Fruit fly (Drosophila melanogaster): Measurements from ENCODE around the gene MFS10.

MFS10 gene

dm6 chrX:13136939-13137697, 8.3 kb downstream of the MFS10 start (continued):
- TF ChIP-seq CG8089 (GFP tag; optimal IDR thresholded peaks at IDR 0.05) (no peak), tgo (GFP tag; IDR thresholded peaks at IDR 0.05) (peak; percentile 68), Neu2 (GFP tag; optimal IDR thresholded peaks at IDR 0.05; ENCODE audit: borderline replicate concordance) (no peak), CG3726 (GFP tag; IDR thresholded peaks at IDR 0.05) (0 out of 3 replicates have a peak, but pooled peaks have one; percentile 62), CG3847 (GFP tag; IDR thresholded peaks at IDR 0.05) (peak; percentile 19; the same call in 1 of the 2 replicates), eyg (GFP tag; optimal IDR thresholded peaks at IDR 0.05) (no peak), CG4424 (GFP tag; optimal IDR thresholded peaks at IDR 0.05) (peak; percentile 14), CG13123 (GFP tag; optimal IDR thresholded peaks at IDR 0.05) (no peak), CG1024 (GFP tag; IDR thresholded peaks at IDR 0.05) (peak; percentile 40), Dip2 (GFP tag; IDR thresholded peaks at IDR 0.05) (no peak), sqz (GFP tag; optimal IDR thresholded peaks at IDR 0.05) (peak; percentile 46), ash1 (GFP tag; optimal IDR thresholded peaks at IDR 0.05) (no peak), CG7372 (GFP tag; IDR thresholded peaks at IDR 0.05) (0 out of 2 replicates have a peak, but pooled peaks have one; percentile 11), Ets65A (GFP tag) (peak; percentile 15), twi (tag; optimal IDR thresholded peaks at IDR 0.05) (no peak), CrebB (tag; optimal IDR thresholded peaks at IDR 0.05) (no peak), cg (GFP tag; optimal IDR thresholded peaks at IDR 0.05) (no peak), CG6175 (GFP tag; IDR thresholded peaks at IDR 0.05) (no peak), fd3F (GFP tag; optimal IDR thresholded peaks at IDR 0.05) (no peak), CG9215 (GFP tag; IDR thresholded peaks at IDR 0.05) (no peak), CG10462 (GFP tag; optimal IDR thresholded peaks at IDR 0.05) (no peak), CG18476 (GFP tag; optimal IDR thresholded peaks at IDR 0.05) (no peak), CG2678 (tag; optimal IDR thresholded peaks at IDR 0.05) (peak; percentile 72), gcm (GFP tag; optimal IDR thresholded peaks at IDR 0.05) (peak; percentile 20), nerfin-1 (tag; optimal IDR thresholded peaks at IDR 0.05) (peak; percentile 61), CG1602 (GFP tag; optimal IDR thresholded peaks at IDR 0.05) (no peak), CG31441 (GFP tag; IDR thresholded peaks at IDR 0.05) (peak; percentile 57), yki (optimal IDR thresholded peaks at IDR 0.05) (no peak), kah (GFP tag; optimal IDR thresholded peaks at IDR 0.05) (no peak), vnd (GFP tag; IDR thresholded peaks at IDR 0.05; ENCODE audit: partially characterized antibody) (no peak), kay (GFP tag; optimal IDR thresholded peaks at IDR 0.05) (no peak), nmo (GFP tag; optimal IDR thresholded peaks at IDR 0.05) (peak; percentile 72), CG1832 (GFP tag; optimal IDR thresholded peaks at IDR 0.05) (no peak), pfk (GFP tag; optimal IDR thresholded peaks at IDR 0.05) (no peak), Pdp1 (GFP tag; optimal IDR thresholded peaks at IDR 0.05) (peak; percentile 13 to 45), CG12744 (GFP tag; optimal IDR thresholded peaks at IDR 0.05) (no peak), hth (optimal IDR thresholded peaks at IDR 0.05) (no peak), dmrt99B (tag; optimal IDR thresholded peaks at IDR 0.05) (peak; percentile 66), CG10543 (GFP tag; optimal IDR thresholded peaks at IDR 0.05) (no peak), CG13894 (tag; optimal IDR thresholded peaks at IDR 0.05) (no peak), CG12071 (GFP tag; optimal IDR thresholded peaks at IDR 0.05) (no peak), sob (GFP tag; IDR thresholded peaks at IDR 0.05) (peak; percentile 48; the same call in 1 of the 2 replicates), Lhr (GFP tag; optimal IDR thresholded peaks at IDR 0.05) (no peak), vvl (GFP tag; IDR thresholded peaks at IDR 0.05) (peak; percentile 88), amos (GFP tag; IDR thresholded peaks at IDR 0.05; ENCODE audit: partially characterized antibody) (no peak), CG14860 (GFP tag; IDR thresholded peaks at IDR 0.05; ENCODE audit: partially characterized antibody) (no peak), CG10959 (GFP tag; IDR thresholded peaks at IDR 0.05) (no peak), Gug (GFP tag; IDR thresholded peaks at IDR 0.05) (peak; percentile 39; the same call in 1 of the 4 replicates), CG8944 (GFP tag; optimal IDR thresholded peaks at IDR 0.05) (no peak), odd (GFP tag; optimal IDR thresholded peaks at IDR 0.05) (no peak)

All from whole organism, embryonic.